Fruit fly (Drosophila melanogaster) whole organism, embryonic: Measurements from ENCODE around the gene Rpt6.

ENCODE experiments used
- Adf1 ChIP-seq: fragments of 200-800 bp; sonication (Bioruptor generic); IDR thresholded peaks from 2 replicates; pipeline ENCODE4 v1.3.6; 2022; ENCODE audit warnings: missing biosample characterization, missing genetic modification characterization
- Antp ChIP-seq: fragments of 200-800 bp; sonication (Bioruptor generic); optimal IDR thresholded peaks from 3 replicates; lab custom pipeline; 2016; ENCODE audit warnings: missing biosample characterization, missing genetic modification characterization
- Bdp1 ChIP-seq: fragments of 200-800 bp; sonication (Bioruptor generic); optimal IDR thresholded peaks from 3 replicates; lab custom pipeline; 2016; ENCODE audit warnings: missing biosample characterization, missing genetic modification characterization
- Bgb ChIP-seq: fragments of 200-800 bp; sonication (Bioruptor generic); IDR thresholded peaks from 2 replicates; pipeline ENCODE4 v1.3.6; 2022; ENCODE audit warnings: missing biosample characterization, missing genetic modification characterization; ENCODE audit not compliant: partially characterized antibody
- CG11093 ChIP-seq: fragments of 200-800 bp; sonication (Bioruptor generic); IDR thresholded peaks from 3 replicates; pipeline ENCODE4 v1.3.6; 2022; ENCODE audit warnings: missing biosample characterization, missing genetic modification characterization
- CG12659 ChIP-seq: fragments of 200-800 bp; sonication (Bioruptor generic); optimal IDR thresholded peaks from 3 replicates; lab custom pipeline; 2017; ENCODE audit warnings: mild to moderate bottlenecking, missing biosample characterization, missing genetic modification reagents, missing genetic modification characterization
- CG12942 ChIP-seq: fragments of 200-800 bp; sonication (Bioruptor generic); optimal IDR thresholded peaks from 3 replicates; lab custom pipeline; 2016; ENCODE audit warnings: missing biosample characterization, missing genetic modification characterization
- CG13775 ChIP-seq: fragments of 200-800 bp; sonication (Bioruptor generic); optimal IDR thresholded peaks from 3 replicates; lab custom pipeline; 2017; ENCODE audit warnings: missing biosample characterization, mild to moderate bottlenecking, missing genetic modification characterization
- CG14014 ChIP-seq: fragments of 200-800 bp; sonication (Bioruptor generic); IDR thresholded peaks from 2 replicates; pipeline ENCODE4 v1.3.6; 2022; ENCODE audit warnings: missing biosample characterization, missing genetic modification characterization
- CG14050 ChIP-seq: fragments of 200-800 bp; sonication (Bioruptor generic); IDR thresholded peaks from 3 replicates; pipeline ENCODE4 v1.3.6; 2022; ENCODE audit warnings: missing biosample characterization, missing genetic modification characterization
- CG1647 ChIP-seq: fragments of 200-800 bp; sonication (Bioruptor generic); optimal IDR thresholded peaks from 3 replicates; lab custom pipeline; 2016; ENCODE audit warnings: missing biosample characterization, missing genetic modification characterization
- CG2129 ChIP-seq: fragments of 200-800 bp; sonication (Bioruptor generic); IDR thresholded peaks from 2 replicates; pipeline ENCODE4 v1.3.6; 2022; ENCODE audit warnings: missing biosample characterization, missing genetic modification characterization; ENCODE audit not compliant: partially characterized antibody
- CG34376 ChIP-seq: fragments of 200-800 bp; sonication (Bioruptor generic); optimal IDR thresholded peaks from 2 replicates; lab custom pipeline; 2018; ENCODE audit warnings: missing biosample characterization, mild to moderate bottlenecking, missing genetic modification characterization
- CG3847 ChIP-seq: fragments of 200-800 bp; sonication (Bioruptor generic); IDR thresholded peaks from 2 replicates; pipeline ENCODE4 v1.3.6; 2022; ENCODE audit warnings: missing biosample characterization, missing genetic modification characterization
- CG4730 ChIP-seq: fragments of 200-800 bp; sonication (Bioruptor generic); IDR thresholded peaks from 2 replicates; pipeline ENCODE4 v1.3.6; 2022; ENCODE audit warnings: missing biosample characterization, missing genetic modification characterization
- CG6765 ChIP-seq: fragments of 200-800 bp; sonication (Bioruptor generic); optimal IDR thresholded peaks from 3 replicates; lab custom pipeline; 2017; ENCODE audit warnings: missing biosample characterization, mild to moderate bottlenecking, missing genetic modification characterization
- CG8281 ChIP-seq: fragments of 200-800 bp; sonication (Bioruptor generic); optimal IDR thresholded peaks from 2 replicates; lab custom pipeline; 2018; ENCODE audit warnings: missing biosample characterization, mild to moderate bottlenecking, missing genetic modification characterization, moderate library complexity
- CG8388 ChIP-seq: fragments of 200-800 bp; sonication (Bioruptor generic); optimal IDR thresholded peaks from 2 replicates; lab custom pipeline; 2019; ENCODE audit warnings: missing biosample characterization, mild to moderate bottlenecking, missing genetic modification characterization, moderate library complexity
- CG9437 ChIP-seq: fragments of 200-800 bp; sonication (Bioruptor generic); optimal IDR thresholded peaks from 2 replicates; lab custom pipeline; 2018; ENCODE audit warnings: missing biosample characterization, mild to moderate bottlenecking, missing genetic modification characterization
- CG9876 ChIP-seq: fragments of 200-800 bp; sonication (Bioruptor generic); optimal IDR thresholded peaks from 2 replicates; lab custom pipeline; 2016; ENCODE audit warnings: missing biosample characterization, missing genetic modification characterization
- CrebB ChIP-seq: fragments of 200-800 bp; sonication (Bioruptor generic); optimal IDR thresholded peaks from 3 replicates; lab custom pipeline; 2018; ENCODE audit warnings: missing biosample characterization, mild to moderate bottlenecking, missing genetic modification characterization
- D ChIP-seq, 2 experiments: fragments of 200-800 bp in 1 of 2; fragments of >200 bp in 1 of 2; sonication (Bioruptor generic) in 1 of 2; optimal IDR thresholded peaks; 2 replicates in 1 of 2; 3 replicates in 1 of 2; lab custom pipeline; 2017; ENCODE audit warnings: mild to moderate bottlenecking in 1 of 2, missing biosample characterization in 1 of 2, missing genetic modification characterization in 1 of 2, missing genetic modification reagents in 1 of 2
- Deaf1 ChIP-seq: fragments of 200-800 bp; optimal IDR thresholded peaks from 3 replicates; lab custom pipeline; 2019; ENCODE audit warnings: missing biosample characterization, mild to moderate bottlenecking, missing genetic modification characterization, moderate library complexity
- Dfd ChIP-seq, 2 experiments: fragments of >200 bp; optimal IDR thresholded peaks; 2 replicates each; lab custom pipeline; 2017; ENCODE audit warnings: missing biosample characterization in 2 of 2, missing genetic modification characterization in 2 of 2
- Drgx ChIP-seq: fragments of 200-800 bp; sonication (Bioruptor generic); IDR thresholded peaks from 2 replicates; pipeline ENCODE4 v1.3.6; 2022; ENCODE audit warnings: missing biosample characterization, missing genetic modification characterization
- Gug ChIP-seq: fragments of 200-800 bp; sonication (Bioruptor generic); IDR thresholded peaks from 4 replicates; pipeline ENCODE4 v1.3.6; 2022; ENCODE audit warnings: missing biosample characterization, missing genetic modification characterization
- HLH54F ChIP-seq: fragments of 200-800 bp; sonication (Bioruptor generic); optimal IDR thresholded peaks from 3 replicates; lab custom pipeline; 2016; ENCODE audit warnings: missing biosample characterization, missing genetic modification characterization
- Hmr ChIP-seq: fragments of 200-800 bp; sonication (Bioruptor generic); optimal IDR thresholded peaks from 3 replicates; lab custom pipeline; 2017; ENCODE audit warnings: mild to moderate bottlenecking, missing biosample characterization, missing genetic modification reagents, missing genetic modification characterization
- NK7.1 ChIP-seq: fragments of 200-800 bp; sonication (Bioruptor generic); optimal IDR thresholded peaks from 3 replicates; lab custom pipeline; 2016; ENCODE audit warnings: missing biosample characterization, missing genetic modification characterization
- Nf-YB ChIP-seq: fragments of 200-800 bp; sonication (Bioruptor generic); optimal IDR thresholded peaks from 3 replicates; lab custom pipeline; 2019; ENCODE audit warnings: missing biosample characterization, mild to moderate bottlenecking, missing genetic modification characterization, moderate library complexity
- Opbp ChIP-seq: fragments of 200-800 bp; sonication (Bioruptor generic); IDR thresholded peaks from 3 replicates; pipeline ENCODE4 v1.3.6; 2022; ENCODE audit warnings: missing biosample characterization, missing genetic modification characterization; ENCODE audit not compliant: partially characterized antibody
- Xbp1 ChIP-seq: fragments of 200-800 bp; sonication (Bioruptor generic); optimal IDR thresholded peaks from 3 replicates; lab custom pipeline; 2016; ENCODE audit warnings: missing biosample characterization, mild to moderate bottlenecking, missing genetic modification characterization
- az2 ChIP-seq: fragments of 200-800 bp; sonication (Bioruptor generic); optimal IDR thresholded peaks from 3 replicates; lab custom pipeline; 2016; ENCODE audit warnings: missing biosample characterization, missing genetic modification characterization
- crc ChIP-seq: fragments of 200-800 bp; sonication (Bioruptor generic); optimal IDR thresholded peaks from 2 replicates; lab custom pipeline; 2016; ENCODE audit warnings: missing biosample characterization, missing genetic modification characterization
- croc ChIP-seq: fragments of 200-800 bp; sonication (Bioruptor generic); conservative IDR thresholded peaks from 3 replicates; pipeline ENCODE4 v1.3.6; 2022; ENCODE audit warnings: missing biosample characterization, missing genetic modification characterization
- da ChIP-seq: fragments of 200-800 bp; sonication (Bioruptor generic); optimal IDR thresholded peaks from 2 replicates; lab custom pipeline; 2016; ENCODE audit warnings: missing biosample characterization, missing genetic modification characterization
- dm ChIP-seq: fragments of 200-800 bp; sonication (Bioruptor generic); optimal IDR thresholded peaks from 3 replicates; lab custom pipeline; 2016; ENCODE audit warnings: missing biosample characterization, missing genetic modification characterization
- ftz-f1 ChIP-seq: fragments of 200-800 bp; sonication (Bioruptor generic); optimal IDR thresholded peaks from 2 replicates; lab custom pipeline; 2016; ENCODE audit warnings: missing biosample characterization, missing genetic modification characterization
- gsb ChIP-seq: fragments of 200-800 bp; sonication (Bioruptor generic); IDR thresholded peaks from 2 replicates; pipeline ENCODE4 v1.3.6; 2022; ENCODE audit warnings: missing biosample characterization, missing genetic modification characterization
- ind ChIP-seq: fragments of 200-800 bp; sonication (Bioruptor generic); optimal IDR thresholded peaks from 3 replicates; lab custom pipeline; 2016; ENCODE audit warnings: missing biosample characterization, missing genetic modification characterization
- sd ChIP-seq: fragments of 200-800 bp; sonication (Bioruptor generic); optimal IDR thresholded peaks from 3 replicates; lab custom pipeline; 2018; ENCODE audit warnings: missing biosample characterization, mild to moderate bottlenecking, missing genetic modification characterization, moderate library complexity
- sima ChIP-seq: fragments of 200-800 bp; sonication (Bioruptor generic); optimal IDR thresholded peaks from 2 replicates; lab custom pipeline; 2016; ENCODE audit warnings: missing biosample characterization, missing genetic modification characterization
- sisA ChIP-seq: fragments of 200-800 bp; sonication (Bioruptor generic); IDR thresholded peaks from 2 replicates; pipeline ENCODE4 v1.3.6; 2022; ENCODE audit warnings: missing biosample characterization, missing genetic modification characterization
- slp2 ChIP-seq: fragments of 200-800 bp; sonication (Bioruptor generic); optimal IDR thresholded peaks from 2 replicates; lab custom pipeline; 2016; ENCODE audit warnings: missing biosample characterization, missing genetic modification characterization
- sr ChIP-seq: fragments of 200-800 bp; sonication (Bioruptor generic); IDR thresholded peaks from 3 replicates; pipeline ENCODE4 v1.3.6; 2022; ENCODE audit warnings: missing biosample characterization, missing genetic modification characterization
- stc ChIP-seq: fragments of 200-800 bp; sonication (Bioruptor generic); IDR thresholded peaks from 2 replicates; pipeline ENCODE4 v1.3.6; 2022; ENCODE audit warnings: missing biosample characterization, missing genetic modification characterization
- tgo ChIP-seq: fragments of 200-800 bp; sonication (Bioruptor generic); IDR thresholded peaks from 3 replicates; pipeline ENCODE4 v1.3.6; 2022; ENCODE audit warnings: missing biosample characterization, missing genetic modification characterization
- trh ChIP-seq: fragments of 200-800 bp; sonication (Bioruptor generic); optimal IDR thresholded peaks from 2 replicates; lab custom pipeline; 2016; ENCODE audit warnings: missing biosample characterization, missing genetic modification characterization
- z ChIP-seq: fragments of 200-800 bp; sonication (Bioruptor generic); IDR thresholded peaks from 3 replicates; pipeline ENCODE4 v1.3.6; 2022; ENCODE audit warnings: missing biosample characterization, missing genetic modification characterization
- zf30C ChIP-seq: fragments of 200-800 bp; sonication (Bioruptor generic); optimal IDR thresholded peaks from 3 replicates; lab custom pipeline; 2018; ENCODE audit warnings: missing biosample characterization, mild to moderate bottlenecking, missing genetic modification characterization

The Rpt6 gene

DNA sequence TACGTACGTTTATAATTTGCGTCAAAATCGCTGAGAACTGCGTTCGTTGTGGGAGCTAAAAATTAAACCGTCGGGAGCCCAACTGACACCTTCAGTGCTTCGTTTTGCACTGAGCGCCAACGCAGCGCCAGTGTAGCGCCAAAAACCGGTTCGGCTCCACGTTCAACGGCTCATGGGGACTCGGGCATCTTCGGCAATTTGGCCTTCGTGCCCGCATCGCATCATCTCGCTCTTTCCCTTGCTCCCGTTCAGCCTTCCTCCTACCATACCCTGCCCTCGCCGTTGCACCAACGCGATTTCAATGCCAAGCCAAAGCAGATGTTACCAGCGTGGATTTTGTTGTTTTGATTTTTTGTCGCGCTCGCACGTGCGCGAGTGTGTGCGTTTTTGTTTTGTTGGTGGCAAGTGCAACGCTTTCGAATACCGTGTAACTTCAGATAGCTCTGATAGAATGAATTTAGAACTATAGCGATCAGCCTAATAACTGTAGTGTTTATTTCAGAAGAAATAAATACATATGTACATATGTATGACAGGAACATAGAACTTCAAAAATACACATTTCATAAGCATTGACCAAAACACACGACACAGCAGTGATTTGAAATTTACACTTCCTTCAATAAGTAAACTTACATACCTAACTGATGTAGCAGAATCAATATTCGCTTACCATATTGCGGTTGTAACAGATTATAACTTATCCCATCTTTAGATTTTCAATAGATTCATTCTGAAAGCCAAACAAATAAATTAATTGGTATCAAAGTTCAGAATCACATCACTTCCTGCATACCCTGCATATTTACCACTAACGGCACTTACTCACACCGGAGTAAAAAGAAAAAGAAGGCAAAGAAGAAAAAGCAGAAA is 34.6 kb upstream of the Rpt6 start, which contains the start of gene Mnr (continued):
- TF ChIP-seq Antp (GFP tag; lab: Kevin White, UChicago) = no peak
- TF ChIP-seq CG4730 (GFP tag; lab: Robert Waterston, UW) = no peak
- peak; percentile 55 for TF ChIP-seq Adf1 (GFP tag; lab: Robert Waterston, UW)
- no peak for TF ChIP-seq stc (GFP tag; lab: Robert Waterston, UW)
- peak; percentile 61 for TF ChIP-seq CG34376 (GFP tag; lab: Kevin White, UChicago)
- no peak for TF ChIP-seq CG14050 (GFP tag; lab: Robert Waterston, UW)
- TF ChIP-seq CG9876 (GFP tag; lab: Kevin White, UChicago) = no peak
- no peak for TF ChIP-seq slp2 (GFP tag; lab: Kevin White, UChicago)
- no peak for TF ChIP-seq ind (GFP tag; lab: Kevin White, UChicago)
- TF ChIP-seq CG9437 (GFP tag; lab: Kevin White, UChicago) = peak; percentile 22
- TF ChIP-seq sisA (GFP tag; lab: Robert Waterston, UW) = no peak
- TF ChIP-seq Hmr = peak; percentile 4
- TF ChIP-seq crc = no peak
- peak; percentile 43; the same call in 1 of the 2 replicates for TF ChIP-seq Bgb (GFP tag; lab: Robert Waterston, UW)
- TF ChIP-seq NK7.1 (GFP tag; lab: Kevin White, UChicago) = no peak
- TF ChIP-seq Opbp (GFP tag; lab: Robert Waterston, UW) = 0 out of 3 replicates have a peak, but pooled peaks have one; percentile 44
- peak; percentile 39; the same call in 1 of the 2 replicates for TF ChIP-seq Drgx (GFP tag; lab: Robert Waterston, UW)
- TF ChIP-seq gsb (GFP tag; lab: Robert Waterston, UW) = no peak
- TF ChIP-seq trh (GFP tag; lab: Kevin White, UChicago) = no peak
- TF ChIP-seq z (GFP tag; lab: Robert Waterston, UW) = no peak
- no peak for TF ChIP-seq CG12659
- TF ChIP-seq ftz-f1 (GFP tag; lab: Kevin White, UChicago) = peak; percentile 99
- no peak for TF ChIP-seq CG12942 (GFP tag; lab: Kevin White, UChicago)
- TF ChIP-seq CG11093 (GFP tag; lab: Robert Waterston, UW) = no peak
- TF ChIP-seq CG3847 (GFP tag; lab: Robert Waterston, UW) = no peak
- TF ChIP-seq Dfd (GFP tag; optimal IDR thresholded peaks at IDR 0.05; lab: Kevin White, UChicago) = no peak
- no peak for TF ChIP-seq sima (GFP tag; lab: Kevin White, UChicago)
- TF ChIP-seq az2 (GFP tag; lab: Kevin White, UChicago) = peak; percentile 2
- no peak for TF ChIP-seq HLH54F
- no peak for TF ChIP-seq CrebB (tag; lab: Kevin White, UChicago)
- no peak for TF ChIP-seq zf30C (GFP tag; lab: Kevin White, UChicago)
- TF ChIP-seq sd (tag; lab: Kevin White, UChicago) = peak; percentile 32
- TF ChIP-seq tgo = no peak
- peak; percentile 62 for TF ChIP-seq da (GFP tag; lab: Kevin White, UChicago)
- no peak for TF ChIP-seq Gug (GFP tag; lab: Robert Waterston, UW)
- peak; percentile 100 for TF ChIP-seq Deaf1 (tag; lab: Kevin White, UChicago)
- no peak for TF ChIP-seq CG6765
- TF ChIP-seq dm (GFP tag; lab: Kevin White, UChicago) = peak; percentile 24
- no peak for TF ChIP-seq croc (GFP tag; lab: Robert Waterston, UW)
- no peak for TF ChIP-seq CG14014 (GFP tag; lab: Robert Waterston, UW)
- TF ChIP-seq sr (GFP tag; lab: Robert Waterston, UW) = 0 out of 3 replicates have a peak, but pooled peaks have one; percentile 36
- no peak for TF ChIP-seq CG8281 (tag; lab: Kevin White, UChicago)
- no peak for TF ChIP-seq Xbp1 (GFP tag; lab: Kevin White, UChicago)
- no peak for TF ChIP-seq CG2129
- no peak for TF ChIP-seq Bdp1 (GFP tag; lab: Kevin White, UChicago)
- TF ChIP-seq CG13775 (GFP tag; lab: Kevin White, UChicago) = no peak
- no peak for TF ChIP-seq D (optimal IDR thresholded peaks at IDR 0.05; lab: Kevin White, UChicago)
- no peak for TF ChIP-seq D (GFP tag; optimal IDR thresholded peaks at IDR 0.05; lab: Kevin White, UChicago)
- TF ChIP-seq Nf-YB (GFP tag; lab: Kevin White, UChicago) = no peak
- TF ChIP-seq CG8388 (GFP tag; lab: Kevin White, UChicago) = peak; percentile 70
- no peak for TF ChIP-seq CG1647 (GFP tag; lab: Kevin White, UChicago)
